Worm (Caenorhabditis elegans) whole organism, young adult: Measurements from ENCODE around the gene Y57G11C.46.

ENCODE experiments used
- B0035.1 ChIP-seq: sonication (generic microtip); optimal IDR thresholded peaks from 2 replicates; lab custom pipeline; 2016; ENCODE audit warnings: missing genetic modification characterization, mild to moderate bottlenecking, missing compliant biosample characterization, missing genotype, missing genetic modification reagents
- B0261.1 ChIP-seq: sonication (generic microtip); optimal IDR thresholded peaks from 2 replicates; lab custom pipeline; 2016; ENCODE audit warnings: mild to moderate bottlenecking, missing genetic modification characterization, moderate library complexity, missing compliant biosample characterization
- D2030.7 ChIP-seq: fragments of 200-800 bp; sonication (Bioruptor generic); IDR thresholded peaks from 2 replicates; pipeline ENCODE4 v1.3.6; 2022; ENCODE audit warnings: missing genetic modification reagents, missing genetic modification characterization, missing compliant biosample characterization
- F10E7.11 ChIP-seq: sonication (generic microtip); optimal IDR thresholded peaks from 2 replicates; lab custom pipeline; 2017; ENCODE audit warnings: mild to moderate bottlenecking, missing genetic modification characterization, moderate library complexity, missing compliant biosample characterization
- F33H1.4 ChIP-seq: fragments of 200-800 bp; sonication (Bioruptor generic); IDR thresholded peaks from 2 replicates; pipeline ENCODE4 v1.3.6; 2022; ENCODE audit warnings: missing genetic modification reagents, missing genetic modification characterization, missing compliant biosample characterization
- F55B11.4 ChIP-seq: sonication (generic microtip); optimal IDR thresholded peaks from 2 replicates; lab custom pipeline; 2016; ENCODE audit warnings: missing compliant biosample characterization, missing genetic modification characterization, borderline replicate concordance; ENCODE audit not compliant: insufficient read depth
- F57A8.1 ChIP-seq: fragments of 200-800 bp; sonication (Bioruptor generic); optimal IDR thresholded peaks from 2 replicates; lab custom pipeline; 2018; ENCODE audit warnings: mild to moderate bottlenecking, missing genetic modification characterization, moderate library complexity, missing compliant biosample characterization
- Y53F4B.3 ChIP-seq: fragments of 200-800 bp; sonication (Bioruptor generic); IDR thresholded peaks from 2 replicates; pipeline ENCODE4 v1.3.6; 2022; ENCODE audit warnings: missing genetic modification reagents, missing genetic modification characterization, missing compliant biosample characterization
- Y56A3A.18 ChIP-seq: fragments of 200-800 bp; sonication (Bioruptor generic); IDR thresholded peaks from 2 replicates; pipeline ENCODE4 v1.3.6; 2022; ENCODE audit warnings: missing genetic modification reagents, missing genetic modification characterization, missing compliant biosample characterization
- Y95B8A.8 ChIP-seq: fragments of 200-800 bp; sonication (Bioruptor generic); IDR thresholded peaks from 2 replicates; pipeline ENCODE4 v1.3.6; 2022; ENCODE audit warnings: missing genetic modification reagents, missing genetic modification characterization, missing compliant biosample characterization
- aptf-2 ChIP-seq: fragments of 200-800 bp; sonication (Bioruptor generic); conservative IDR thresholded peaks from 2 replicates; pipeline ENCODE4 v1.3.6; 2022; ENCODE audit warnings: missing genetic modification reagents, missing genetic modification characterization, missing compliant biosample characterization
- aptf-3 ChIP-seq: fragments of 200-800 bp; sonication (Bioruptor generic); IDR thresholded peaks from 2 replicates; pipeline ENCODE4 v1.3.6; 2022; ENCODE audit warnings: missing genetic modification characterization, missing compliant biosample characterization
- attf-3 ChIP-seq: fragments of 200-800 bp; sonication (Bioruptor generic); conservative IDR thresholded peaks from 2 replicates; pipeline ENCODE4 v1.3.6; 2022; ENCODE audit warnings: missing genetic modification reagents, missing genetic modification characterization, missing compliant biosample characterization
- bed-2 ChIP-seq: fragments of 200-800 bp; sonication (Bioruptor generic); IDR thresholded peaks from 2 replicates; pipeline ENCODE4 v1.3.6; 2022; ENCODE audit warnings: missing genetic modification reagents, missing genetic modification characterization, missing compliant biosample characterization
- ccch-3 ChIP-seq: fragments of 200-800 bp; sonication (Bioruptor generic); optimal IDR thresholded peaks from 2 replicates; lab custom pipeline; 2018; ENCODE audit warnings: mild to moderate bottlenecking, missing genetic modification characterization, missing compliant biosample characterization
- cebp-1 ChIP-seq, 2 experiments: fragments of 200-800 bp in 1 of 2; sonication (Bioruptor generic) in 1 of 2; sonication (generic microtip) in 1 of 2; IDR thresholded peaks in 1 of 2; optimal IDR thresholded peaks in 1 of 2; 2 replicates each; pipeline versions ENCODE4 v1.3.6 to Lab custom; 2017 to 2022; ENCODE audit warnings: missing compliant biosample characterization in 2 of 2, missing genetic modification characterization in 2 of 2, mild to moderate bottlenecking in 1 of 2, missing genetic modification reagents in 1 of 2, moderate library complexity in 1 of 2
- ceh-27 ChIP-seq: fragments of 200-800 bp; sonication (Bioruptor generic); optimal IDR thresholded peaks from 2 replicates; lab custom pipeline; 2018; ENCODE audit warnings: mild to moderate bottlenecking, missing genetic modification characterization, moderate library complexity, missing compliant biosample characterization
- ceh-58 ChIP-seq: fragments of 200-800 bp; sonication (Bioruptor generic); IDR thresholded peaks from 2 replicates; pipeline ENCODE4 v1.3.6; 2022; ENCODE audit warnings: missing genetic modification characterization, missing compliant biosample characterization
- egl-18 ChIP-seq: fragments of 200-800 bp; sonication (Bioruptor generic); IDR thresholded peaks from 2 replicates; pipeline ENCODE4 v1.3.6; 2022; ENCODE audit warnings: missing genetic modification reagents, missing genetic modification characterization, missing compliant biosample characterization
- ekl-4 ChIP-seq: fragments of 200-800 bp; sonication (Bioruptor generic); IDR thresholded peaks from 2 replicates; pipeline ENCODE4 v1.3.6; 2022; ENCODE audit warnings: missing genetic modification reagents, missing genetic modification characterization, missing compliant biosample characterization
- ets-4 ChIP-seq: fragments of 200-800 bp; sonication (Bioruptor generic); optimal IDR thresholded peaks from 2 replicates; lab custom pipeline; 2018; ENCODE audit warnings: mild to moderate bottlenecking, missing genetic modification characterization, missing compliant biosample characterization
- gei-17 ChIP-seq: fragments of 200-800 bp; sonication (Bioruptor generic); optimal IDR thresholded peaks from 2 replicates; lab custom pipeline; 2018; ENCODE audit warnings: mild to moderate bottlenecking, missing genetic modification characterization, missing compliant biosample characterization
- him-1 ChIP-seq: sonication (generic microtip); optimal IDR thresholded peaks from 2 replicates; lab custom pipeline; 2016; ENCODE audit warnings: missing genotype, missing genetic modification reagents, missing genetic modification characterization, missing compliant biosample characterization
- hlh-12 ChIP-seq: sonication (generic microtip); optimal IDR thresholded peaks from 2 replicates; lab custom pipeline; 2016; ENCODE audit warnings: missing genetic modification characterization, missing compliant biosample characterization
- hlh-26 ChIP-seq: fragments of 200-800 bp; sonication (Bioruptor generic); conservative IDR thresholded peaks from 2 replicates; pipeline ENCODE4 v1.3.6; 2022; ENCODE audit warnings: missing genetic modification reagents, missing genetic modification characterization, missing compliant biosample characterization
- let-526 ChIP-seq: fragments of 200-800 bp; sonication (Bioruptor generic); IDR thresholded peaks from 2 replicates; pipeline ENCODE4 v1.3.6; 2022; ENCODE audit warnings: missing genetic modification reagents, missing genetic modification characterization, missing compliant biosample characterization
- let-607 ChIP-seq, 2 experiments: fragments of 200-800 bp in 1 of 2; sonication (Bioruptor generic) in 1 of 2; sonication (generic microtip) in 1 of 2; optimal IDR thresholded peaks; 2 replicates each; lab custom pipeline; 2016 to 2018; ENCODE audit warnings: mild to moderate bottlenecking in 2 of 2, missing compliant biosample characterization in 2 of 2, missing genetic modification characterization in 2 of 2, moderate library complexity in 2 of 2, missing genotype in 1 of 2
- lin-35 ChIP-seq, 3 experiments: fragments of 150-350 bp in 2 of 3; sonication (generic microtip) in 1 of 3; optimal IDR thresholded peaks; 2 replicates each; lab custom pipeline; 2014 to 2018; ENCODE audit warnings: missing biosample characterization in 3 of 3, missing genetic modification characterization in 3 of 3, missing genetic modification reagents in 3 of 3
- lin-54 ChIP-seq: fragments of 200-800 bp; sonication (Bioruptor generic); optimal IDR thresholded peaks from 2 replicates; lab custom pipeline; 2018; ENCODE audit warnings: mild to moderate bottlenecking, missing genetic modification characterization, missing compliant biosample characterization
- lir-1 ChIP-seq: fragments of 200-800 bp; sonication (Bioruptor generic); conservative IDR thresholded peaks from 2 replicates; pipeline ENCODE4 v1.3.6; 2022; ENCODE audit warnings: missing genetic modification reagents, missing genetic modification characterization, missing compliant biosample characterization
- lsl-1 ChIP-seq: fragments of 200-800 bp; sonication (Bioruptor generic); optimal IDR thresholded peaks from 2 replicates; lab custom pipeline; 2018; ENCODE audit warnings: mild to moderate bottlenecking, missing genetic modification characterization, moderate library complexity, missing compliant biosample characterization
- lsy-27 ChIP-seq: sonication (generic microtip); optimal IDR thresholded peaks from 2 replicates; lab custom pipeline; 2017; ENCODE audit warnings: missing genetic modification characterization, mild to moderate bottlenecking, missing compliant biosample characterization, antibody characterized with exemption, missing genotype, borderline replicate concordance; ENCODE audit not compliant: insufficient read depth
- madf-3 ChIP-seq: fragments of 200-800 bp; sonication (Bioruptor generic); IDR thresholded peaks from 2 replicates; pipeline ENCODE4 v1.3.6; 2022; ENCODE audit warnings: missing genetic modification reagents, missing genetic modification characterization, missing compliant biosample characterization
- madf-6 ChIP-seq: fragments of 200-800 bp; sonication (Bioruptor generic); IDR thresholded peaks from 2 replicates; pipeline ENCODE4 v1.3.6; 2022; ENCODE audit warnings: missing genetic modification reagents, missing genetic modification characterization, missing compliant biosample characterization
- madf-8 ChIP-seq: fragments of 200-800 bp; sonication (Bioruptor generic); conservative IDR thresholded peaks from 2 replicates; pipeline ENCODE4 v1.3.6; 2022; ENCODE audit warnings: missing genetic modification reagents, missing genetic modification characterization, missing compliant biosample characterization
- mcd-1 ChIP-seq: fragments of 200-800 bp; sonication (Bioruptor generic); IDR thresholded peaks from 2 replicates; pipeline ENCODE4 v1.3.6; 2022; ENCODE audit warnings: missing genetic modification reagents, missing genetic modification characterization, missing compliant biosample characterization
- nhr-120 ChIP-seq: fragments of 200-800 bp; sonication (Bioruptor generic); IDR thresholded peaks from 2 replicates; pipeline ENCODE4 v1.3.6; 2022; ENCODE audit warnings: missing genetic modification characterization, missing compliant biosample characterization
- nhr-179 ChIP-seq: sonication (generic microtip); optimal IDR thresholded peaks from 2 replicates; lab custom pipeline; 2016; ENCODE audit warnings: mild to moderate bottlenecking, missing genetic modification characterization, missing compliant biosample characterization
- repo-1 ChIP-seq: sonication (generic microtip); optimal IDR thresholded peaks from 2 replicates; lab custom pipeline; 2017; ENCODE audit warnings: mild to moderate bottlenecking, missing genetic modification characterization, missing compliant biosample characterization
- sdz-38 ChIP-seq: sonication (generic microtip); optimal IDR thresholded peaks from 2 replicates; lab custom pipeline; 2016; ENCODE audit warnings: missing genotype, missing genetic modification characterization, missing compliant biosample characterization
- snpc-3.4 ChIP-seq: sonication (generic microtip); optimal IDR thresholded peaks from 2 replicates; lab custom pipeline; 2017; ENCODE audit warnings: missing genetic modification characterization, mild to moderate bottlenecking, missing compliant biosample characterization, antibody characterized with exemption, moderate library complexity, missing genotype, missing genetic modification reagents
- sptf-2 ChIP-seq: fragments of 200-800 bp; sonication (Bioruptor generic); optimal IDR thresholded peaks from 2 replicates; lab custom pipeline; 2018; ENCODE audit warnings: mild to moderate bottlenecking, missing genetic modification characterization, missing compliant biosample characterization
- tlf-1 ChIP-seq: fragments of 200-800 bp; sonication (Bioruptor generic); optimal IDR thresholded peaks from 2 replicates; lab custom pipeline; 2018; ENCODE audit warnings: mild to moderate bottlenecking, missing genetic modification characterization, missing compliant biosample characterization
- unc-130 ChIP-seq: sonication (generic microtip); optimal IDR thresholded peaks from 2 replicates; lab custom pipeline; 2016; ENCODE audit warnings: missing genetic modification reagents, missing genetic modification characterization, missing compliant biosample characterization
- ztf-22 ChIP-seq: fragments of 200-800 bp; sonication (Bioruptor generic); optimal IDR thresholded peaks from 2 replicates; lab custom pipeline; 2018; ENCODE audit warnings: mild to moderate bottlenecking, missing genetic modification characterization, moderate library complexity, missing compliant biosample characterization
- ztf-28 ChIP-seq: fragments of 200-800 bp; sonication (Bioruptor generic); IDR thresholded peaks from 2 replicates; pipeline ENCODE4 v1.3.6; 2022; ENCODE audit warnings: missing genetic modification reagents, missing genetic modification characterization, missing compliant biosample characterization

The Y57G11C.46 gene

DNA sequence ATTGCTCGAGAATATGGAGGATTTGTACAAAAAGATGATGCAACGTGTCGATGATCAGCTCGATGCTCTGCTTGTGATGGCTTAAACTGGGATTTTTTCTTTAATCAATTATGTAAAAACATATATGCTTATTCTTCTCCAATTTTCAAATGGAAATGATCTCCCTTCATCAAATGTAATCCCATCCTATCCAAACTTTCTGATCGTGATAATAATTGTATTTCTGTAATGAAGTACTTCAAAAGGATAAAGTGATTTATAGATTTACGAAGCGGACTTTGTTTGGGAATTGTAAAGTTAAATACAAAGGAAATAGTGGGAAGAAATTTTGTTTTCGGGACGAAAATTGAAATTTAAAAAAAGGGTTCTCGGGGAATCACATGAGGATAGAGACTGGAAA lies 25.6 kb downstream of the Y57G11C.46 start (continued):
- TF ChIP-seq tlf-1 (GFP tag; lab: Kevin White, UChicago) (peak; percentile 38), B0035.1 (no peak), snpc-3.4 (tag; lab: Kevin White, UChicago) (no peak), him-1 (peak; percentile 73), repo-1 (tag; lab: Kevin White, UChicago) (no peak), madf-6 (no peak), ekl-4 (GFP tag; lab: Robert Waterston, UW) (0 out of 2 replicates have a peak, but pooled peaks have one; percentile 26), ztf-28 (GFP tag; lab: Robert Waterston, UW) (no peak), bed-2 (no peak), Y56A3A.18 (GFP tag; lab: Robert Waterston, UW) (0 out of 2 replicates have a peak, but pooled peaks have one; percentile 3), attf-3 (no peak), B0261.1 (tag; lab: Kevin White, UChicago) (no peak), ceh-58 (no peak), F55B11.4 (tag; lab: Kevin White, UChicago) (no peak), gei-17 (GFP tag; lab: Kevin White, UChicago) (no peak)

- TF ChIP-seq madf-3 (GFP tag; lab: Robert Waterston, UW) (no peak), ceh-58 (no peak), lsl-1 (peak; percentile 76), nhr-179 (tag; lab: Kevin White, UChicago) (no peak), madf-8 (no peak), ztf-22 (GFP tag; lab: Kevin White, UChicago) (no peak), let-607 (tag; optimal IDR thresholded peaks at IDR 0.05; lab: Kevin White, UChicago) (peak; percentile 76 to 80), aptf-2 (GFP tag; lab: Robert Waterston, UW) (no peak), F10E7.11 (tag; lab: Kevin White, UChicago) (no peak), ceh-27 (GFP tag; lab: Kevin White, UChicago) (no peak), let-526 (GFP tag; lab: Robert Waterston, UW) (no peak), unc-130 (GFP tag; lab: Kevin White, UChicago) (no peak), cebp-1 (GFP tag; IDR thresholded peaks at IDR 0.05; lab: Robert Waterston, UW) (no peak), cebp-1 (tag; optimal IDR thresholded peaks at IDR 0.05; lab: Kevin White, UChicago) (peak; percentile 64), D2030.7 (GFP tag; lab: Robert Waterston, UW) (no peak), mcd-1 (GFP tag; lab: Robert Waterston, UW) (no peak), Y95B8A.8 (no peak), lin-35 (GFP tag; optimal IDR thresholded peaks at IDR 0.05; lab: Kevin White, UChicago) (no peak), sptf-2 (GFP tag; lab: Kevin White, UChicago) (no peak), F33H1.4 (GFP tag; lab: Robert Waterston, UW) (peak; percentile 38; the same call in 1 of the 2 replicates), Y53F4B.3 (GFP tag; lab: Robert Waterston, UW) (no peak), ets-4 (GFP tag; lab: Kevin White, UChicago) (no peak), F57A8.1 (GFP tag; lab: Kevin White, UChicago) (no peak), sdz-38 (no peak), lsy-27 (tag; lab: Kevin White, UChicago) (no peak), hlh-12 (tag; lab: Kevin White, UChicago) (no peak), ccch-3 (GFP tag; lab: Kevin White, UChicago) (no peak), nhr-120 (GFP tag; lab: Robert Waterston, UW) (no peak), aptf-3 (GFP tag; lab: Robert Waterston, UW) (no peak), lin-54 (GFP tag; lab: Kevin White, UChicago) (peak; percentile 23), lir-1 (GFP tag; lab: Robert Waterston, UW) (no peak), hlh-26 (GFP tag; lab: Robert Waterston, UW) (no peak), egl-18 (GFP tag; lab: Robert Waterston, UW) (no peak)
Observed at ce11 chrIV:14786374-14787136, 29.6 kb downstream of the Y57G11C.46 start, which contains the start of gene melo-1. Gene melo-1, plus strand, starts transcription at chrIV:14787031.
